Worm (Caenorhabditis elegans): ENCODE results near the gene W04E12.5.

The W04E12.5 gene

ce11 chrV:19715419-19715818 lies 30.5 kb upstream of the W04E12.5 start, which contains the start of gene Y43F8C.16:
Gene Y43F8C.16 (minus strand): TSS chrV:19715519.
- no peak for TF ChIP-seq nfya-1 (tag; optimal IDR thresholded peaks at IDR 0.05; ENCODE audit: insufficient read depth)
- no peak for TF ChIP-seq ama-1 (optimal IDR thresholded peaks at IDR 0.05)
- TF ChIP-seq mml-1 (tag; optimal IDR thresholded peaks at IDR 0.05): no peak
- no peak for TF ChIP-seq ztf-4 (tag; optimal IDR thresholded peaks at IDR 0.05)
- no peak for TF ChIP-seq nhr-76 (tag; optimal IDR thresholded peaks at IDR 0.05)
- TF ChIP-seq sea-2 (GFP tag; optimal IDR thresholded peaks at IDR 0.05): no peak
- no peak for TF ChIP-seq nhr-77 (tag; optimal IDR thresholded peaks at IDR 0.05)
- TF ChIP-seq nhr-23 (tag; optimal IDR thresholded peaks at IDR 0.05): no peak
- no peak for TF ChIP-seq hmg-11 (tag; optimal IDR thresholded peaks at IDR 0.05)
- no peak for TF ChIP-seq nhr-43 (tag; optimal IDR thresholded peaks at IDR 0.05; ENCODE audit: poor library complexity, severe bottlenecking)
- no peak for TF ChIP-seq pqm-1 (tag; optimal IDR thresholded peaks at IDR 0.05)
- TF ChIP-seq nhr-28 (tag; optimal IDR thresholded peaks at IDR 0.05): no peak

- no peak for TF ChIP-seq eor-1 (tag; optimal IDR thresholded peaks at IDR 0.05)
- no peak for TF ChIP-seq nhr-237 (tag; optimal IDR thresholded peaks at IDR 0.05)
- no peak for TF ChIP-seq ztf-11 (tag; optimal IDR thresholded peaks at IDR 0.05)
- TF ChIP-seq egl-27 (tag; optimal IDR thresholded peaks at IDR 0.05): no peak
- TF ChIP-seq ceh-82 (tag; optimal IDR thresholded peaks at IDR 0.05): no peak
- TF ChIP-seq pqm-1 (tag; optimal IDR thresholded peaks at IDR 0.05): no peak
- no peak for TF ChIP-seq skn-1 (tag; optimal IDR thresholded peaks at IDR 0.05)
- TF ChIP-seq zag-1 (tag; optimal IDR thresholded peaks at IDR 0.05): no peak
These were observed 30.1 kb upstream of the W04E12.5 start, which contains the start of gene Y43F8C.17 for ce11 chrV:19715847-19716246. Gene Y43F8C.17 (plus strand): TSS chrV:19716147.

- TF ChIP-seq ceh-28 (tag; optimal IDR thresholded peaks at IDR 0.05) (no peak), nhr-11 (tag; optimal IDR thresholded peaks at IDR 0.05) (no peak), lsy-12 (tag; optimal IDR thresholded peaks at IDR 0.05) (no peak), tbx-2 (tag; optimal IDR thresholded peaks at IDR 0.05) (no peak), ZK546.5 (tag; optimal IDR thresholded peaks at IDR 0.05) (no peak), unc-62 (GFP tag; optimal IDR thresholded peaks at IDR 0.05) (no peak), nhr-12 (tag; optimal IDR thresholded peaks at IDR 0.05) (no peak), egl-5 (tag; optimal IDR thresholded peaks at IDR 0.05) (no peak), ceh-82 (tag; optimal IDR thresholded peaks at IDR 0.05) (no peak), R02D3.7 (tag; optimal IDR thresholded peaks at IDR 0.05) (no peak), ceh-16 (tag; optimal IDR thresholded peaks at IDR 0.05) (no peak), pha-4 (tag; optimal IDR thresholded peaks at IDR 0.05) (no peak), nhr-77 (tag; optimal IDR thresholded peaks at IDR 0.05) (no peak), elt-1 (tag; optimal IDR thresholded peaks at IDR 0.05) (no peak), jun-1 (tag; optimal IDR thresholded peaks at IDR 0.05) (no peak), zag-1 (tag; optimal IDR thresholded peaks at IDR 0.05) (no peak), ztf-4 (tag; optimal IDR thresholded peaks at IDR 0.05) (no peak), ama-1 (optimal IDR thresholded peaks at IDR 0.05) (no peak), elt-2 (tag; optimal IDR thresholded peaks at IDR 0.05) (no peak)
These were observed 28.0 kb upstream of the W04E12.5 start for ce11 chrV:19717933-19718332.

ce11 chrV:19718660-19719059 lies 27.3 kb upstream of the W04E12.5 start:
- TF ChIP-seq unc-62 (GFP tag; optimal IDR thresholded peaks at IDR 0.05) (no peak), nhr-23 (tag; optimal IDR thresholded peaks at IDR 0.05) (no peak), fkh-2 (tag; optimal IDR thresholded peaks at IDR 0.05) (no peak), ztf-4 (tag; optimal IDR thresholded peaks at IDR 0.05) (no peak), ZK546.5 (tag; optimal IDR thresholded peaks at IDR 0.05) (no peak), eor-1 (tag; optimal IDR thresholded peaks at IDR 0.05) (no peak), ceh-9 (tag; optimal IDR thresholded peaks at IDR 0.05) (no peak), lin-15B (tag; optimal IDR thresholded peaks at IDR 0.05) (no peak), jun-1 (tag; optimal IDR thresholded peaks at IDR 0.05) (no peak)

- TF ChIP-seq jun-1 (tag; optimal IDR thresholded peaks at IDR 0.05): no peak
- TF ChIP-seq nhr-28 (tag; optimal IDR thresholded peaks at IDR 0.05): no peak
- no peak for TF ChIP-seq ama-1 (optimal IDR thresholded peaks at IDR 0.05)
- TF ChIP-seq ceh-9 (tag; optimal IDR thresholded peaks at IDR 0.05): no peak
- TF ChIP-seq nhr-25 (tag; optimal IDR thresholded peaks at IDR 0.05): no peak
- TF ChIP-seq elt-2 (tag; optimal IDR thresholded peaks at IDR 0.05): no peak
- no peak for TF ChIP-seq eor-1 (tag; optimal IDR thresholded peaks at IDR 0.05)
- no peak for TF ChIP-seq ztf-4 (tag; optimal IDR thresholded peaks at IDR 0.05)
- no peak for TF ChIP-seq daf-12 (tag; optimal IDR thresholded peaks at IDR 0.05)
- no peak for TF ChIP-seq fkh-2 (tag; optimal IDR thresholded peaks at IDR 0.05)
- no peak for TF ChIP-seq egl-5 (tag; optimal IDR thresholded peaks at IDR 0.05)
- no peak for TF ChIP-seq nhr-67 (tag; optimal IDR thresholded peaks at IDR 0.05)
- TF ChIP-seq nhr-76 (tag; optimal IDR thresholded peaks at IDR 0.05): no peak
- TF ChIP-seq elt-3 (tag; optimal IDR thresholded peaks at IDR 0.05): no peak
- no peak for TF ChIP-seq nhr-43 (tag; optimal IDR thresholded peaks at IDR 0.05; ENCODE audit: poor library complexity, severe bottlenecking)
These were observed 26.7 kb upstream of the W04E12.5 start, which contains the start of gene Y116F11A.6 for ce11 chrV:19719253-19719652. Gene Y116F11A.6 (plus strand): TSS chrV:19719553.

Measured in whole organism, L3 larva.